Worm (Caenorhabditis elegans) whole organism, L1 larva: ENCODE results near the gene R12A1.3.

Source experiments
- alr-1 ChIP-seq: fragments of 200-800 bp; sonication (Bioruptor generic); optimal IDR thresholded peaks from 2 replicates; lab custom pipeline; 2018; ENCODE audit warnings: borderline replicate concordance, mild to moderate bottlenecking, missing genetic modification characterization, missing compliant biosample characterization
- aly-2 ChIP-seq: fragments of 150-350 bp; optimal IDR thresholded peaks from 2 replicates; lab custom pipeline; 2014; ENCODE audit warnings: missing biosample characterization, missing genetic modification characterization
- fkh-10 ChIP-seq: sonication (generic microtip); optimal IDR thresholded peaks from 2 replicates; lab custom pipeline; 2017; ENCODE audit warnings: missing biosample characterization, missing genetic modification reagents, missing genetic modification characterization
- lin-35 ChIP-seq, 2 experiments: fragments of 150-350 bp; optimal IDR thresholded peaks; 2 replicates each; lab custom pipeline; 2014; ENCODE audit warnings: missing biosample characterization in 2 of 2, missing genetic modification characterization in 2 of 2, missing genetic modification reagents in 2 of 2
- nhr-71 ChIP-seq: sonication (generic microtip); optimal IDR thresholded peaks from 2 replicates; lab custom pipeline; 2016; ENCODE audit warnings: mild to moderate bottlenecking, missing genetic modification characterization, moderate library complexity, missing compliant biosample characterization
- pag-3 ChIP-seq: sonication (generic microtip); optimal IDR thresholded peaks from 2 replicates; lab custom pipeline; 2017; ENCODE audit warnings: missing genetic modification characterization, mild to moderate bottlenecking, missing compliant biosample characterization, antibody characterized with exemption, borderline replicate concordance; ENCODE audit not compliant: insufficient read depth
- rnt-1 ChIP-seq: sonication (generic microtip); optimal IDR thresholded peaks from 2 replicates; lab custom pipeline; 2016; ENCODE audit warnings: mild to moderate bottlenecking, missing genetic modification characterization, moderate library complexity, missing compliant biosample characterization
- skn-1 ChIP-seq: fragments of 150-350 bp; optimal IDR thresholded peaks from 2 replicates; lab custom pipeline; 2014; ENCODE audit warnings: missing biosample characterization, missing genetic modification characterization
- snpc-4 ChIP-seq: fragments of 150-350 bp; optimal IDR thresholded peaks from 2 replicates; lab custom pipeline; 2014; ENCODE audit warnings: missing biosample characterization, missing genetic modification characterization
- unc-62 ChIP-seq: fragments of 150-350 bp; optimal IDR thresholded peaks from 2 replicates; lab custom pipeline; 2014; ENCODE audit warnings: missing biosample characterization, missing genetic modification reagents, missing genetic modification characterization

- TF ChIP-seq aly-2 (tag; lab: Kevin White, UChicago) (no peak), unc-62 (no peak), fkh-10 (GFP tag; lab: Kevin White, UChicago) (no peak), snpc-4 (tag; lab: Kevin White, UChicago) (no peak), pag-3 (tag; lab: Kevin White, UChicago) (no peak), nhr-71 (no peak), skn-1 (tag; lab: Kevin White, UChicago) (no peak), lin-35 (GFP tag; optimal IDR thresholded peaks at IDR 0.05; lab: Kevin White, UChicago) (no peak), rnt-1 (no peak), alr-1 (tag; lab: Kevin White, UChicago) (no peak)
These were observed 7.2 kb upstream of the R12A1.3 start for ce11 chrV:1432500-1433418.
